Worm (Caenorhabditis elegans) whole organism, L2 larva: Measurements from ENCODE around the gene slc-17.5.

ENCODE experiments used
- ama-1 ChIP-seq: fragments of 150-350 bp; optimal IDR thresholded peaks from 2 replicates; lab custom pipeline; 2018; ENCODE audit warnings: inconsistent platforms
- ceh-16 ChIP-seq: fragments of 150-350 bp; optimal IDR thresholded peaks from 2 replicates; lab custom pipeline; 2014; ENCODE audit warnings: missing biosample characterization, missing genetic modification characterization
- crh-2 ChIP-seq: sonication (generic microtip); optimal IDR thresholded peaks from 2 replicates; lab custom pipeline; 2017; ENCODE audit warnings: missing biosample characterization, missing genetic modification characterization
- nhr-12 ChIP-seq: fragments of 150-350 bp; optimal IDR thresholded peaks from 2 replicates; lab custom pipeline; 2014; ENCODE audit warnings: missing biosample characterization, missing genetic modification characterization
- nhr-6 ChIP-seq: fragments of 150-350 bp; optimal IDR thresholded peaks from 2 replicates; lab custom pipeline; 2014; ENCODE audit warnings: missing biosample characterization, missing genetic modification characterization
- skn-1 ChIP-seq: sonication (generic microtip); optimal IDR thresholded peaks from 2 replicates; lab custom pipeline; 2017; ENCODE audit warnings: missing biosample characterization, missing genetic modification characterization
- unc-39 ChIP-seq: fragments of 150-350 bp; optimal IDR thresholded peaks from 2 replicates; lab custom pipeline; 2014; ENCODE audit warnings: missing biosample characterization, missing genetic modification characterization
- unc-62 ChIP-seq: fragments of 150-350 bp; optimal IDR thresholded peaks from 2 replicates; lab custom pipeline; 2014; ENCODE audit warnings: missing biosample characterization, missing genetic modification reagents, missing genetic modification characterization

DNA sequence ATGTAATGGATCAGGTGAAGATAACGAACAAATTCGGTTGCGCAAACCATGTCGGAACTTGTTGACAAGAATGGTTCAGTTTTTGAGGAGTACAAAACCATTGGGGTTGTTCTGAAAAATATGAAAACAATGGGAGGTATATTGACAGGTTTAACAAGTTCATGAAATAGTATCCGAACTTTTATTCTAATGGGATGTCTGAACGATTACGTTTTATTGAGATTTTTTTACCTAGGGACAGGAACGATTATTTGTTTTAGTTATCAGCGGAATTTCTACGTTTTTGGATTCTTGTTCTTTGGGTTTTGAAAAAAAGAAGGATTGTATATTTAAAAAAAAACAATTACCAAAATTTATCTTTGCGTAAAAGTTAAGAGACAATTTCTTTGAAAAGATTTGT lies 3.9 kb downstream of the slc-17.5 start, which contains the start of gene str-135:
- TF ChIP-seq unc-39, result no peak
- no peak for TF ChIP-seq nhr-6
- no peak for TF ChIP-seq ama-1
- TF ChIP-seq unc-62 (GFP tag; lab: Kevin White, UChicago), result no peak
- TF ChIP-seq crh-2, result no peak
- TF ChIP-seq ceh-16, result no peak
- no peak for TF ChIP-seq nhr-12 (tag; lab: Kevin White, UChicago)
- no peak for TF ChIP-seq skn-1 (tag; lab: Kevin White, UChicago)
